Worm (Caenorhabditis elegans): ENCODE measurements around the gene mdt-6.

DNA sequence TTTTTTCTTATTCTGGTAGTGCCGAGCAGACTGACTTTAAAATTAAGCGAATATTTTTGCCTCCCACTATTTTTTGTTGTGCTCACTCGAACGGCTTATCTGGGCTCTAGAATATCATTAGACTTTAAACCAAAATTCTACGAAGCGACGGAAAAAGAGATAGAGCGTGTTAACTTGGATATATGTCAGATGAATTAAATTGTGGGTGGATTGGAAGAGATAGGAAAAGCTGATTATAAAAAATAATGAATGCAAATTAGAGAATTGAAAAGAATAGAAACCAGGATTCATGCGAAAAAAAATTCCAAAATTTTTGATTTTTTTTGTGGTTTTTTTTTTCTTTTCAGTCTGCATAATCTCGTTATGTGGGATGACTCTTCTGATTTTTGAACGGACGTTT, 37.7 kb downstream of the mdt-6 start, which contains the start of gene F20A1.4:
- TF ChIP-seq him-1 (tag; optimal IDR thresholded peaks at IDR 0.05) (no peak), dao-5 (tag; optimal IDR thresholded peaks at IDR 0.05) (no peak), W03F9.2 (tag; optimal IDR thresholded peaks at IDR 0.05) (no peak)
